Fruit fly (Drosophila melanogaster) whole organism: Measurements from ENCODE around the gene Kua.

ENCODE experiments used
- CG8478 ChIP-seq: fragments of >200 bp; optimal IDR thresholded peaks from 2 replicates; lab custom pipeline; 2018; ENCODE audit warnings: inconsistent platforms
- Dll ChIP-seq: fragments of >200 bp; optimal IDR thresholded peaks from 2 replicates; lab custom pipeline; 2017
- EcR ChIP-seq, 2 experiments: fragments of >200 bp; optimal IDR thresholded peaks; 2 replicates each; lab custom pipeline; 2017; ENCODE audit warnings: missing biosample characterization in 2 of 2, missing genetic modification characterization in 2 of 2, missing genetic modification reagents in 2 of 2
- pan ChIP-seq: fragments of >200 bp; optimal IDR thresholded peaks from 2 replicates; lab custom pipeline; 2017
- psq ChIP-seq: fragments of >200 bp; optimal IDR thresholded peaks from 2 replicates; lab custom pipeline; 2017
- usp ChIP-seq: fragments of >200 bp; optimal IDR thresholded peaks from 2 replicates; lab custom pipeline; 2017; ENCODE audit warnings: missing biosample characterization, missing genetic modification characterization, mixed read lengths

The Kua gene

DNA sequence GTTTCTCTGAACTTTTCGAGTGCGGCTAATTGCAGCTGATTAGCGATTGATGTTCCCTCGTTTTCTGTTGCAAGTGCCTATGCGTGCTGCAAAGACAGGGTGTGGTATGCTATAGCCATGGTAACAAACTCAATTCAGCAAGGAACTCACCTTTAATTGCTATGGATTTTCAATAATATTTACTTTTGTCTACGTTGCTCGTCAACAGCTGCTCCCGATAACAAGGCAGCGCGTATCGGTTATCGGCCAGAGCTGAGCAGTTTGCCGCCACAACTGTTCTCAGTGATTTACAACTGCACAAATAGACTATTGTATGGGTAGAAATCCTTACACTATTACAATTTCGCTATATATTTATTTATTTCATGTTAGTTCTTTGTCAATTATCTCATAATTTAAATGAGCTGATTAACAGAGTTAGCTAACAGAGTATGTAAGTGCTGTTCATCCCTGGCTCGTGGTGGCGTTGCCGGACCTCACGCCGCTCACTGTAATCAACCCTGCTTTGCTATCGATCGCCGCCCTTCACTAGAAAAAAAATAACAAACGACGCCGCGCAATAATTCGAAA is 22.1 kb upstream of the Kua start, which contains the start of the genes pr and neb:
Gene pr (minus strand): TSS at position 225 of the 570 bp plus-strand sequence.
Gene neb (plus strand): TSS at position 524 of the 570 bp plus-strand sequence.
- TF ChIP-seq usp (no peak), Dll (no peak), psq (lab: Kevin White, UChicago) (no peak), CG8478 (lab: Kevin White, UChicago) (no peak), pan (lab: Kevin White, UChicago) (no peak), EcR (GFP tag; optimal IDR thresholded peaks at IDR 0.05; lab: Kevin White, UChicago) (no peak)

DNA sequence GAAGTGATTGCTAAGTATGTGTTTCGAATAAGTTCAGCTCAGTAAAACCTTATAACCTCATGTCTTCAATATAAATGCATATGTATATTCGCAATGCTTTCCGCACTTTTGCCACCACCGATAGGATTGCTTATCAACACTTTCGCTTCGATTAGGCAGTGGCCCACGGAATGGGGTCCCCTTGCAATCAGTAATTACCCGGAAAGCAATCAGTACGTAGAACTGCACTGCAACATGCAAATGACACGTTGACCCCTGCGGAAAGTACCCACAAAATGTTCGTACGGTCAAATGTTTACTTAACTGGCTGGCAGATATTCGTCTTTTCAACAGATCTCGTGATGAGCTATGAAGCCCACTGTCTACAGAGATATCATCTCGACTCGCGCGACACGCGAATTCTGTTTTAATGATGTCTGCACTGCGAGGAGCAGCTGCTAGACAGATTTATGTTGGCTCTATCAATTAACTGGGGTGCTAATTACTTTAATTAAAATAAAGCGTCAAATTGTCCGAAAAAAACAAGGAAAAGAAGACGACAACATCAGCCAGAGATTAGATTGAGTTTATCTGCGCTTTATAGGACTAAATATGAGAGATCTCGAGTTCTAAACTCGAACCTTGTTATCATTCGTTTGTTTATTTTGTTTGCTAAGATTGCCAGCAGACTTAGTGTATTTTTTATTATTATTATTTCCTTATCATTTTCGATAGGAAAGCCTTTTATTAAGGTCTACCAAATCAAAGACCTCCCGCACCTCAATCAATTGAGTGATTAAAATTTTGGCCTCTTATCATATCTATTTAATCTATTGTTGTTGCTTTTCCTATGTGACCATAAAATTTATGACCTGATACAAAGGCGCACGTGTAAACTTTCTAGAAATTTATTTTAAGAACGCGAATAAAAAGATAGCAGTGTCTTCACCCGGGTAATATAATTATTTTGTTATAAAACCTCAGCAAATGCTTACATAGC is 19.7 kb upstream of the Kua start:
- TF ChIP-seq pan (lab: Kevin White, UChicago), result peak; percentile 23
- TF ChIP-seq usp, result no peak
- TF ChIP-seq EcR (GFP tag; optimal IDR thresholded peaks at IDR 0.05; lab: Kevin White, UChicago), result no peak

DNA sequence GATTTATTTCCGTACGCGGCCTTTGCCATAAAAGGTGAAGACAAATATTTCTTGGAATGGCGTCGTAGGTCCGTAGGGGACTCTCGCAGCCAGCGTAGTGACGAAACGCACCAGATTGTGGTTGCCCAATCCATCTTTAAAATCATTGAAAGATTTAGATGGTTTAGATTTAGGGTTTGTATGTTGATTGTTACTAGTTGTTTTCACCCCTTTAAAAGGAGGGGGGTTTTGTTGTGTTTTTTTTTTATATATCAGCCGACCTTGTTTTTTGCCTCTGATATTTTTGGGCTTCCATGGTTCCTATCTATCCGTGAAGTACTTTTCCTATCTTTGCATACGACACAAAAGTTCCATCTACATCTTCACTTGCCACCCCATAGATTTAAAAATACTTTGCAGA is 18.5 kb upstream of the Kua start:
- TF ChIP-seq CG8478 (lab: Kevin White, UChicago) (no peak), EcR (GFP tag; optimal IDR thresholded peaks at IDR 0.05; lab: Kevin White, UChicago) (no peak), psq (lab: Kevin White, UChicago) (no peak), pan (lab: Kevin White, UChicago) (no peak), usp (no peak), Dll (no peak)

DNA sequence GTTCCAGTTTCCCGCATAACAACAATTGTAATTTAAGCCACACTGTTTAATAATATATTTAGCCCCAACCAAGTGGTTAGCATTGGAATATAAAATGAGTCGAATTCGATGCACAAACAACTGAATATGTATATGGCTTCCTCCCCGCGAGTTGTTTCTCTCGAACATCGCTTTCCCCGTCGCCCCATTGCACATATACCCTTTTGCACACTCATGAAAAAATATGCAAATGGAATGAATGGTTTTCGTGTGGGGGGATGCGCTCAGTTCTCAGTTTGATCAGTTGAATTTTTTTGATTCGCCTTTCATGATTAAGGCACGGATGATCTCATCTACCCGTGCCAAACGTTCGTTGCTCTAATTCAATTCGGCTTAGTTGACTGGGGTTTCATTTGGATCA is 16.6 kb upstream of the Kua start:
- TF ChIP-seq usp, result no peak
- no peak for TF ChIP-seq EcR (GFP tag; optimal IDR thresholded peaks at IDR 0.05; lab: Kevin White, UChicago)

DNA sequence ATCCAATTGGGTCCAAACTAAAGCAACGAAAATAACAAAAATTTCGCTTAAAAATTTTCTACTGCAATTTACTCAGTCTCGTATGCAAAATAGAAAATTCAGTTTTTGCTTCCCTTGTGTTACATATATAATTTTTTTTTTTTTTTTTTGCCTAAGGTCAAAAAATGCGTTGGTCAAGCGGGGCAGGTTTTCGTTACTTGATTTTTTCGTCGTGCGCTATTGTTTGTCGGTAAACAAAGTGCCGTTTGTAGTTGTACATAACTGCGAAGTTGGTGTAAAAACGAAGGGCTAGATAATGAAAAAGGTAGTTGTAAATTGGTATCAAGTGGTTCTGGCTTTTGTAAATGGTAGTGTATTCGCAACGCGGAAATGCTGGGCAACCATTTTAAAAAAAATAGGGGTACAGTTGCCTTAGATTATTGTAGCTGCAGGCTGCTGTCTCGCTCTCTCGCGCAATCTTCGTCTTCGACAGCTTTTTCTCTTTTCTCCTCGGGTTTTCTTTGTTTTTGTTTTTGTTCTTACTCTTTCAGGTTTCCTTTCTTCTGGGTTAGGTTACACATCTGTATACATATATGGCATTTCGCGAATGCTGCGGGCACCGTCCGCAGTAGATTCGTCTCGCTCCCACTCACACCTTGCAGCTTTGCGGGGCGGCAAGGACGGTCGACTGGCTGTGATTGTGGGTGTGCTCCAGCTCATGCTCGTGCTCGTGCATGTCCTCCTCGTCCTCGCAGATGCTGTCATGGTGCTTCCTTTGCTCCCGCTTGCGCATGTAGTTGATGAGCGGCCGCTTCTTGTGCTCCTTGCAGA is 15.0 kb upstream of the Kua start:
- no peak for TF ChIP-seq CG8478 (lab: Kevin White, UChicago)
- no peak for TF ChIP-seq pan (lab: Kevin White, UChicago)
- TF ChIP-seq EcR (GFP tag; optimal IDR thresholded peaks at IDR 0.05; lab: Kevin White, UChicago), result no peak
- no peak for TF ChIP-seq psq (lab: Kevin White, UChicago)
- TF ChIP-seq Dll, result no peak
- TF ChIP-seq usp, result no peak

DNA sequence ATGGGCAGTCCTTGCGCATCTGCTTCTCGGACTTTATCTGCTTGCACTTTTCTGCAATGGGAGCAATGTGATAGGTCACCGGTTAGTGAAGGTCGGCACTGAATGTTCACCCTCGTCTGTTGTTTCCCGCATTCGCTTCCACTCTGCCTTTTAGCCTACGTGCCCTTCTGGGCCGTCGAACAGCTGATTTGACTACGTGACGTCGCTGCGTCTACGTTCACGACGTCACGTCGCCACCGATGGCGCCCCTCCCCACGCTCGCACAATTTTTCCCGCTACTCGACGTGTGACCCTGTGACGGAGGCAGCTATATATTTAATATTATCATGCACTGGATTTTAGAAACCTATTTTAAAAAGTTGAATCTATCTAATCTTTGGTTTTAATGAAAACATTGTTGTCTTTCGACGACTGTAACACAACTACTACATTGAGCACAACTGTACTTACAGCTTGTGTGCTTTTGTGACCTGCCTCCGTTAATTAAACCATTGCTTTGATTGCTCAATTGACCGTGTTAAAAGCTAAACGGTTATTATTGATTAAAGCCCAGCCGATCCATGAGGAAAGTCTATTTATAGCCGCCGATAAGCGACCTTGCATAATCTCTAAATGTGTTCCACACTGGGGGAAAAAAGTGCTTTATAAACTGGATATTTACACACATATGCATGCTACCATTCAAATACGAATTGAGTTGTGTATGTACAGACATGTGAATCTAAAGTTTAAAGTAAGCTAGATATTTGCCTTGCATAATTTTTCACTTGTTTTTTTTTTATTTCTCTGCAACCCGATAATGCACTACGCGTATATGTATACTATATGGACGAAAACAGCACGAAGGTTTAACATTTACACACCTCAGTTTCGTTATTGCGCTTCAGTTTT is 14.2 kb upstream of the Kua start:
- TF ChIP-seq usp, result no peak
- TF ChIP-seq psq (lab: Kevin White, UChicago), result no peak
- TF ChIP-seq EcR (GFP tag; optimal IDR thresholded peaks at IDR 0.05; lab: Kevin White, UChicago), result no peak
- no peak for TF ChIP-seq CG8478 (lab: Kevin White, UChicago)
- no peak for TF ChIP-seq Dll
- no peak for TF ChIP-seq pan (lab: Kevin White, UChicago)

DNA sequence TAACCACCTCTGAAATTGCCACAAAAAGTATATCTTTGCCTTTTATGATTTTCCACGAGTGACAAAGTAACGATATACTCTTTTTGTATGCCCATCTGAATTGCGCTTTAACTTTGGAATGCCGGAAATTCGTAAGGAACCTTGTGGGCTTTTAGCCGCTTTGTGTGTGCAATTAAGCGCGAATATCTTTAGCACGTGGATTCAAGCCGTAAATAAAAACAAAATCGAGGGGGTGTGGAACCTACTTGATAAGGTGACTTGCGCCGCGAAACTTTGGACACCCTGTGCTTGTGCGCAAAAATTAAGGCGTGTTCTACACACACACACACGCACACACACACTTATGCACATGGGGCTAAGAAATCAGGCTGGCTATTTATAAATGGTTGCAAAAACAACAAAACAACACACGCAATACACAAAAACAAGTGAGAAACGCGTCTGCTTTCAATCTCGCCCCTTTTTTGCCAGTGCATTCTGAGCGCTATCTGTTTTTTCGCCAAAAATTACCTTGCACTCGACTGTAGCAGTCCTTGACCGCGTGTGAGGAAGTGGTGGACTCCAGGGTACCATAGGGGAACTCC is 13.2 kb upstream of the Kua start:
- no peak for TF ChIP-seq Dll
- TF ChIP-seq EcR (GFP tag; optimal IDR thresholded peaks at IDR 0.05; lab: Kevin White, UChicago), result peak; percentile 8 to 25
- no peak for TF ChIP-seq usp

DNA sequence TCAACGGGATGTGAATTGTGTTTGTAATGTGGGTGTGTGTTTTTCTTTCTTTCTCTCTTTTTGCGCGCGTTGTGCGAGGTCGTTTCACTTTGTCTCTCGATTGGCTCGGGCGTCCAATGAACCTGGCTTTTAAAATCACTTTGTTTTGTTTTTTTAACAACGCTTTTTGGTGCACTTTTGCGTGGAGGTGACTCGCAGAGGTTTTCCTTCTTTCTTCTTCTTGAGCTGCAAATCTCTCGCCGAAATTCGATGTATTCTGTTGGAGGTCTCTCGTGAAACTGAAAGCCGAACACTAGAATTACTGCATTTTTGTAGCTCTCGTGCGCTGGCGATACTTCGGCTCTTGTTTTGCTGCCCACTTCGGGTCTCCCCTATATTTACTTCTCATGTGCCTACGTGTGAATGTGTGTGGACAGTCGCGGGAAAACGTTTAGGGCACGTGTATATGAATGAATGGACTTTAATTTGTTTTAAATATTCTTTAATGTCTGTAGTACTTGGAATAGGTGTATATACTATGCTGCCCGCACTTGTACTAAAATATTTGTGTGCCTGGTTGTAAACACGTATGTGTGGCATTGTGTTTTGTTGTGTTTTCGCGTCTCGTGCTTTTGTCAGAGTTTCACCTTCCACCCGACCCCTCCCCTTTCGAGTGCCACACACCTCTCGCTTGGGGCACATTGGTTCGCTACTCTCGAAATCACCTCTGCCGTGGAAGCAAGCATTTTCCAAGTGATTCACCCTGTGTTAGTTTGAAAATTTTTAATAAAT is 12.4 kb upstream of the Kua start, which contains the start of gene fok:
Gene fok (minus strand): TSS at position 286 of the 771 bp plus-strand sequence.
- TF ChIP-seq pan (lab: Kevin White, UChicago) (no peak), CG8478 (lab: Kevin White, UChicago) (no peak), Dll (no peak), psq (lab: Kevin White, UChicago) (no peak), EcR (GFP tag; optimal IDR thresholded peaks at IDR 0.05; lab: Kevin White, UChicago) (no peak), usp (no peak)

DNA sequence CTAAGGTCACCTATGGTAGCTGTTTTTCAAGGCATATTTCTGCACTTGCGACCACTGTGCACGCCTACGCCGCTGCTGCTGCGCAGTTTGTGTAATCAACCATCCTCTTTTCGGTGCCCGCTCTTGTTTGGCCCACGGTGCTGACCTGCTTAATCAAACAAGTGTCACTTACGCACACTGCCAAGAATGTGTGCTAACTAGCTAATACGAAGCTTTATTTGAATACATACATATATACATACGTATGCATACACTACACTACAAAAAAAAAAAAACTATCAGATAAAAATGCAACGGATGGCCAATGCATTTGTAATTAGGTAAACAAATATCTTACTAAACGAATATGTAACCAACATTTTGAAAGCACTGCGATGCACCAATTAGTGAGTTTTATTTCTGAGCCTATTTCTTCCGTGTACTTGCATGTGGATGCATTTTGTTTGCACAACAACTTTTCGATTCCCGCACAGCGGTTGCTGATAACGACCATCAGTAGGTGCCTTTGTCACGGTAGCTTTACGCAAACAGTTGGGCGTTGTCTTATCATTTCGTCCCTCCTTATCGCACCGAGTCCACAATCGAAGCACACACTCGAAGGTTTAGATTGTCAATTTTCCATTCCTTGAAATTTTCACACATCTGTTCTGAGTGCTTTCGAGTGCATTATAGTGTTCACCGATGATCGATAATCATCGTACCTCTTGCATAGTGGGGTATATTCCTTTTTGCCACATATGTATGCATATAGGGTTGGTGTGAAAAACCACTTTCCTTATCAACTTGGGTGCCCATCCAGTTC is 10.9 kb upstream of the Kua start:
- TF ChIP-seq Dll, result no peak
- no peak for TF ChIP-seq EcR (GFP tag; optimal IDR thresholded peaks at IDR 0.05; lab: Kevin White, UChicago)
- TF ChIP-seq usp, result no peak
- TF ChIP-seq pan (lab: Kevin White, UChicago), result no peak
- TF ChIP-seq CG8478 (lab: Kevin White, UChicago), result no peak
- TF ChIP-seq psq (lab: Kevin White, UChicago), result no peak
